Worm (Caenorhabditis elegans): ENCODE measurements around the gene C06E2.1.

- TF ChIP-seq ref-1 (GFP tag; conservative IDR thresholded peaks at IDR 0.05) (no peak), ztf-23 (GFP tag; IDR thresholded peaks at IDR 0.05) (no peak), ztf-29 (GFP tag; IDR thresholded peaks at IDR 0.05) (no peak), cog-1 (tag; optimal IDR thresholded peaks at IDR 0.05) (no peak), T22C8.4 (GFP tag; IDR thresholded peaks at IDR 0.05) (no peak), med-1 (GFP tag; optimal IDR thresholded peaks at IDR 0.05; ENCODE audit: insufficient read depth) (no peak)
Measured at ce11 chrX:8866563-8866962, 8.1 kb downstream of the C06E2.1 start, which contains the start of gene ins-9.

All from whole organism, midembryonic.